Fruit fly (Drosophila melanogaster) whole organism, embryonic: ENCODE measurements around the gene CG15330.
A peak's percentile ranks its signal among the peaks of the same experiment; 100 is the strongest.

Experiments
- Aef1 ChIP-seq: fragments of 200-800 bp; sonication (Bioruptor generic); IDR thresholded peaks from 3 replicates; pipeline ENCODE4 v1.3.6; 2022; ENCODE audit warnings: missing biosample characterization, missing genetic modification characterization
- Awh ChIP-seq: fragments of 200-800 bp; sonication (Bioruptor generic); IDR thresholded peaks from 2 replicates; pipeline ENCODE4, ENCODE4 v1.3.6; 2022; ENCODE audit warnings: missing biosample characterization, missing genetic modification characterization
- B-H2 ChIP-seq: fragments of 200-800 bp; sonication (Bioruptor generic); optimal IDR thresholded peaks from 2 replicates; lab custom pipeline; 2018; ENCODE audit warnings: missing biosample characterization, mild to moderate bottlenecking, missing genetic modification characterization
- CG10209 ChIP-seq: fragments of 200-800 bp; sonication (Bioruptor generic); optimal IDR thresholded peaks from 3 replicates; lab custom pipeline; 2017; ENCODE audit warnings: missing biosample characterization, mild to moderate bottlenecking, missing genetic modification characterization, missing genetic modification reagents
- CG10366 ChIP-seq: fragments of 200-800 bp; sonication (Bioruptor generic); IDR thresholded peaks from 2 replicates; pipeline ENCODE4 v1.3.6; 2022; ENCODE audit warnings: missing biosample characterization, missing genetic modification characterization
- CG10959 ChIP-seq: fragments of 200-800 bp; sonication (Bioruptor generic); IDR thresholded peaks from 2 replicates; pipeline ENCODE4 v1.3.6; 2022; ENCODE audit warnings: missing biosample characterization, missing genetic modification characterization
- CG11085 ChIP-seq: fragments of 200-800 bp; sonication (Bioruptor generic); IDR thresholded peaks from 2 replicates; pipeline ENCODE4 v1.3.6; 2022; ENCODE audit warnings: missing biosample characterization, missing genetic modification characterization
- CG11247 ChIP-seq: fragments of 200-800 bp; sonication (Bioruptor generic); IDR thresholded peaks from 2 replicates; pipeline ENCODE4 v1.3.6; 2022; ENCODE audit warnings: missing biosample characterization, missing genetic modification characterization
- CG11560 ChIP-seq: fragments of 200-800 bp; sonication (Bioruptor generic); IDR thresholded peaks from 3 replicates; pipeline ENCODE4 v1.3.6; 2022; ENCODE audit warnings: missing biosample characterization, missing genetic modification characterization
- CG12155 ChIP-seq: fragments of 200-800 bp; sonication (Bioruptor generic); optimal IDR thresholded peaks from 3 replicates; lab custom pipeline; 2016; ENCODE audit warnings: missing biosample characterization, missing genetic modification characterization
- CG12219 ChIP-seq: fragments of 200-800 bp; sonication (Bioruptor generic); optimal IDR thresholded peaks from 3 replicates; lab custom pipeline; 2018; ENCODE audit warnings: missing biosample characterization, mild to moderate bottlenecking, missing genetic modification characterization
- CG1529 ChIP-seq: fragments of 200-800 bp; sonication (Bioruptor generic); optimal IDR thresholded peaks from 3 replicates; lab custom pipeline; 2018; ENCODE audit warnings: missing biosample characterization, missing genetic modification characterization
- CG15514 ChIP-seq: fragments of 200-800 bp; sonication (Bioruptor generic); optimal IDR thresholded peaks from 3 replicates; lab custom pipeline; 2017; ENCODE audit warnings: missing biosample characterization, missing genetic modification characterization, mild to moderate bottlenecking, moderate library complexity, missing genetic modification reagents
- CG1647 ChIP-seq: fragments of 200-800 bp; sonication (Bioruptor generic); optimal IDR thresholded peaks from 3 replicates; lab custom pipeline; 2016; ENCODE audit warnings: missing biosample characterization, missing genetic modification characterization
- CG16863 ChIP-seq: fragments of 200-800 bp; sonication (Bioruptor generic); optimal IDR thresholded peaks from 3 replicates; lab custom pipeline; 2016; ENCODE audit warnings: missing biosample characterization, missing genetic modification characterization
- CG18011 ChIP-seq: fragments of 200-800 bp; sonication (Bioruptor generic); optimal IDR thresholded peaks from 2 replicates; lab custom pipeline; 2017; ENCODE audit warnings: missing biosample characterization, missing genetic modification characterization, mild to moderate bottlenecking, moderate library complexity, missing genotype
- CG18262 ChIP-seq: fragments of 200-800 bp; optimal IDR thresholded peaks from 3 replicates; lab custom pipeline; 2019; ENCODE audit warnings: missing biosample characterization, mild to moderate bottlenecking, missing genetic modification characterization, moderate library complexity
- CG42726 ChIP-seq: fragments of 200-800 bp; sonication (Bioruptor generic); IDR thresholded peaks from 2 replicates; pipeline ENCODE4 v1.3.6; 2022; ENCODE audit warnings: missing biosample characterization, missing genetic modification characterization; ENCODE audit not compliant: partially characterized antibody
- CG4854 ChIP-seq: fragments of 200-800 bp; sonication (Bioruptor generic); optimal IDR thresholded peaks from 2 replicates; lab custom pipeline; 2016; ENCODE audit warnings: missing biosample characterization, missing genetic modification characterization, inconsistent platforms
- Dip2 ChIP-seq: fragments of 200-800 bp; sonication (Bioruptor generic); IDR thresholded peaks from 2 replicates; pipeline ENCODE4 v1.3.6; 2022; ENCODE audit warnings: missing biosample characterization, missing genetic modification characterization
- Elba2 ChIP-seq: fragments of 200-800 bp; sonication (Bioruptor generic); optimal IDR thresholded peaks from 3 replicates; lab custom pipeline; 2016; ENCODE audit warnings: missing biosample characterization, missing genetic modification characterization
- Ets97D ChIP-seq: fragments of 200-800 bp; sonication (Bioruptor generic); optimal IDR thresholded peaks from 3 replicates; lab custom pipeline; 2016; ENCODE audit warnings: missing biosample characterization, missing genetic modification characterization
- Gug ChIP-seq: fragments of 200-800 bp; sonication (Bioruptor generic); IDR thresholded peaks from 4 replicates; pipeline ENCODE4 v1.3.6; 2022; ENCODE audit warnings: missing biosample characterization, missing genetic modification characterization
- Hr3 ChIP-seq: fragments of 200-800 bp; sonication (Bioruptor generic); optimal IDR thresholded peaks from 3 replicates; lab custom pipeline; 2016; ENCODE audit warnings: missing biosample characterization, missing genetic modification characterization
- Ravus ChIP-seq: fragments of 200-800 bp; sonication (Bioruptor generic); IDR thresholded peaks from 2 replicates; pipeline ENCODE4 v1.3.6; 2022; ENCODE audit warnings: missing biosample characterization, missing genetic modification characterization
- Stat92E ChIP-seq, 3 experiments: fragments of >200 bp in 2 of 3; fragments of 200-800 bp in 1 of 3; sonication (Bioruptor generic) in 1 of 3; optimal IDR thresholded peaks; 2 replicates each; lab custom pipeline; 2017 to 2019; ENCODE audit warnings: missing biosample characterization in 3 of 3, missing genetic modification characterization in 3 of 3, mild to moderate bottlenecking in 1 of 3, moderate library complexity in 1 of 3
- YL-1 ChIP-seq: fragments of 200-800 bp; sonication (Bioruptor generic); optimal IDR thresholded peaks from 3 replicates; lab custom pipeline; 2017; ENCODE audit warnings: missing biosample characterization, mild to moderate bottlenecking, missing genetic modification characterization
- bbx ChIP-seq: fragments of 200-800 bp; sonication (Bioruptor generic); IDR thresholded peaks from 2 replicates; pipeline ENCODE4 v1.3.6; 2022; ENCODE audit warnings: missing biosample characterization, missing genetic modification characterization; ENCODE audit not compliant: partially characterized antibody
- bowl ChIP-seq: fragments of 200-800 bp; sonication (Bioruptor generic); IDR thresholded peaks from 2 replicates; pipeline ENCODE4 v1.3.6; 2022; ENCODE audit warnings: missing biosample characterization, missing genetic modification characterization
- dan ChIP-seq: fragments of 200-800 bp; sonication (Bioruptor generic); IDR thresholded peaks from 2 replicates; pipeline ENCODE4 v1.3.6; 2022; ENCODE audit warnings: missing biosample characterization, missing genetic modification characterization
- dimm ChIP-seq: fragments of 200-800 bp; sonication (Bioruptor generic); IDR thresholded peaks from 2 replicates; pipeline ENCODE4 v1.3.6; 2022; ENCODE audit warnings: missing biosample characterization, missing genetic modification characterization
- esg ChIP-seq: fragments of 200-800 bp; sonication (Bioruptor generic); conservative IDR thresholded peaks from 2 replicates; pipeline ENCODE4 v1.3.6; 2022; ENCODE audit warnings: missing biosample characterization, missing genetic modification characterization
- fd102C ChIP-seq: fragments of 200-800 bp; sonication (Bioruptor generic); optimal IDR thresholded peaks from 2 replicates; lab custom pipeline; 2018; ENCODE audit warnings: missing biosample characterization, mild to moderate bottlenecking, missing genetic modification characterization, moderate library complexity
- fru ChIP-seq: fragments of >200 bp; optimal IDR thresholded peaks from 2 replicates; lab custom pipeline; 2017
- ftz-f1 ChIP-seq: fragments of 200-800 bp; sonication (Bioruptor generic); optimal IDR thresholded peaks from 2 replicates; lab custom pipeline; 2016; ENCODE audit warnings: missing biosample characterization, missing genetic modification characterization
- fu2 ChIP-seq: fragments of 200-800 bp; sonication (Bioruptor generic); optimal IDR thresholded peaks from 2 replicates; lab custom pipeline; 2016; ENCODE audit warnings: missing biosample characterization, missing genetic modification characterization
- her ChIP-seq: fragments of 200-800 bp; sonication (Bioruptor generic); optimal IDR thresholded peaks from 2 replicates; lab custom pipeline; 2016; ENCODE audit warnings: missing biosample characterization, missing genetic modification characterization
- kah ChIP-seq: fragments of 200-800 bp; sonication (Bioruptor generic); optimal IDR thresholded peaks from 2 replicates; lab custom pipeline; 2018; ENCODE audit warnings: missing biosample characterization, mild to moderate bottlenecking, missing genetic modification characterization
- luna ChIP-seq: fragments of 200-800 bp; sonication (Bioruptor generic); optimal IDR thresholded peaks from 2 replicates; lab custom pipeline; 2016; ENCODE audit warnings: missing biosample characterization, missing genetic modification characterization
- schlank ChIP-seq: fragments of 200-800 bp; sonication (Bioruptor generic); optimal IDR thresholded peaks from 2 replicates; lab custom pipeline; 2018; ENCODE audit warnings: missing biosample characterization, mild to moderate bottlenecking, missing genetic modification characterization
- sens-2 ChIP-seq: fragments of 200-800 bp; sonication (Bioruptor generic); IDR thresholded peaks from 2 replicates; pipeline ENCODE4 v1.3.6; 2022; ENCODE audit warnings: missing biosample characterization, missing genetic modification characterization
- sisA ChIP-seq: fragments of 200-800 bp; sonication (Bioruptor generic); IDR thresholded peaks from 2 replicates; pipeline ENCODE4 v1.3.6; 2022; ENCODE audit warnings: missing biosample characterization, missing genetic modification characterization
- sr ChIP-seq: fragments of 200-800 bp; sonication (Bioruptor generic); IDR thresholded peaks from 3 replicates; pipeline ENCODE4 v1.3.6; 2022; ENCODE audit warnings: missing biosample characterization, missing genetic modification characterization
- ssp ChIP-seq: fragments of 200-800 bp; sonication (Bioruptor generic); IDR thresholded peaks from 2 replicates; pipeline ENCODE4 v1.3.6; 2022; ENCODE audit warnings: missing biosample characterization, missing genetic modification characterization
- tll ChIP-seq, 2 experiments: fragments of 200-800 bp in 1 of 2; fragments of >200 bp in 1 of 2; sonication (Bioruptor generic) in 1 of 2; optimal IDR thresholded peaks; 2 replicates each; lab custom pipeline; 2017 to 2019; ENCODE audit warnings: missing biosample characterization in 2 of 2, missing genetic modification characterization in 2 of 2, mild to moderate bottlenecking in 1 of 2, moderate library complexity in 1 of 2
- toy ChIP-seq: fragments of 200-800 bp; sonication (Bioruptor generic); IDR thresholded peaks from 2 replicates; pipeline ENCODE4 v1.3.6; 2022; ENCODE audit warnings: missing biosample characterization, missing genetic modification characterization
- usp ChIP-seq: fragments of >200 bp; optimal IDR thresholded peaks from 2 replicates; lab custom pipeline; 2017; ENCODE audit warnings: missing biosample characterization, missing genetic modification characterization
- yki ChIP-seq: fragments of >200 bp; optimal IDR thresholded peaks from 3 replicates; lab custom pipeline; 2018
- zen2 ChIP-seq: fragments of 200-800 bp; sonication (Bioruptor generic); IDR thresholded peaks from 3 replicates; pipeline ENCODE4 v1.3.6; 2022; ENCODE audit warnings: missing biosample characterization, missing genetic modification characterization; ENCODE audit not compliant: partially characterized antibody
- zfh2 ChIP-seq: fragments of 200-800 bp; sonication (Bioruptor generic); optimal IDR thresholded peaks from 2 replicates; lab custom pipeline; 2016; ENCODE audit warnings: missing biosample characterization, missing genetic modification characterization

The CG15330 gene

DNA sequence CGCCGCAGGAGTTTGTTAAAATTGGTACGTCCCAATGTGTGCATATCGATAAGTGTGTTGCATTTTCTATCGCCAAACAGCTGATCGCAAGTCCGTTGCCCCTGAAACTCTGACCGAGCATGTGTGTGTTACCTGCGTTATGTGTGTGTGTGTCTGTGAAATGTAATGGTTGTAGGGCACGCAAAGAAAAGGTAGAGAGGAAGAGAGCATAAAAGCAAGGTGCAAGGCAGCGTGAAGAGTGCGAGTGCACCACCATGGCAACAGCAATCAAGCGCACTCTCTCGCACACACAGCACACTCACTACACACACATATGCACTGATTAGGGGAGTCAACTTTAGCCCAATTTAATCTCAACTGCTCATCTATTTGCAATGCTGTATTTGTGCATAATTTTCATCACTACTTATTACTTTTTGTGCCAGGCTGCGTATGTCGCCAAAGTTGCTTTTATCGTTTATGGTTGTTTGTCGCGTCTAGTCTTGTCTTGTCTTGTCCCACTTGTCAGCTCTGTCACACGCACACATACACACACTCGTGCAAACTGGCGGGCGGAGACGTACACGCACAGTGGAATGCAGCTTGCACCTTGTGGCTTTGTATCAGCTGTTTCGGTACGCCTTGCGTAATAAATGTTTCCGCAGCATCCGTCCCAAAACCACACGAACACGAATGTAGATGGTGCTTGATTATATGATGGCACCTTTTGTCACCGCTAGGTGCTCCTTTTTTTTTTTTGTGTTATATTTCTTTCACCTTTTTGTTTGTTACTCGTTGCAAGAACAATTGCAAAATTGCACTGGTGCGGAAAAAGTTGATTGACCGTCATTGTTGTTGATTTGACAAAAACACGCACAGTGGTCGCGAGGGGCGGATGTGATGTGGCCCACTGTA is 18.0 kb upstream of the CG15330 start (continued):
- TF ChIP-seq bowl (GFP tag; lab: Robert Waterston, UW) (peak; percentile 31; the same call in 1 of the 2 replicates), CG1529 (GFP tag; lab: Kevin White, UChicago) (peak; percentile 85), zen2 (GFP tag; lab: Robert Waterston, UW) (no peak), Ravus (GFP tag; lab: Robert Waterston, UW) (no peak), fd102C (GFP tag; lab: Kevin White, UChicago) (peak; percentile 24), CG10959 (0 out of 2 replicates have a peak, but pooled peaks have one; percentile 32), Ets97D (GFP tag; lab: Kevin White, UChicago) (peak; percentile 50), her (peak; percentile 53), CG10366 (peak; percentile 65; the same call in 1 of the 2 replicates), Gug (peak; percentile 82), CG12155 (GFP tag; lab: Kevin White, UChicago) (peak; percentile 58), Stat92E (GFP tag; optimal IDR thresholded peaks at IDR 0.05; lab: Kevin White, UChicago) (peak in 1 of 3 experiments; percentile 4), CG1647 (GFP tag; lab: Kevin White, UChicago) (peak; percentile 16), CG16863 (GFP tag; lab: Kevin White, UChicago) (peak; percentile 89), Aef1 (peak; percentile 47; the same call in 1 of the 3 replicates), Elba2 (GFP tag; lab: Kevin White, UChicago) (no peak), CG15514 (GFP tag; lab: Kevin White, UChicago) (peak; percentile 7), ftz-f1 (GFP tag; lab: Kevin White, UChicago) (no peak), dimm (GFP tag; lab: Robert Waterston, UW) (peak; percentile 21; the same call in 1 of the 2 replicates), CG18262 (tag; lab: Kevin White, UChicago) (peak; percentile 92), CG42726 (GFP tag; lab: Robert Waterston, UW) (no peak), sisA (GFP tag; lab: Robert Waterston, UW) (peak; percentile 77), usp (GFP tag; lab: Kevin White, UChicago) (no peak), Hr3 (GFP tag; lab: Kevin White, UChicago) (peak; percentile 80), ssp (GFP tag; lab: Robert Waterston, UW) (peak; percentile 61), B-H2 (GFP tag; lab: Kevin White, UChicago) (no peak), CG12219 (GFP tag; lab: Kevin White, UChicago) (peak; percentile 67), CG18011 (GFP tag; lab: Kevin White, UChicago) (peak; percentile 16), tll (GFP tag; optimal IDR thresholded peaks at IDR 0.05; lab: Kevin White, UChicago) (peak; percentile 63 to 74), sr (GFP tag; lab: Robert Waterston, UW) (no peak), YL-1 (peak; percentile 37), esg (GFP tag; lab: Robert Waterston, UW) (peak; percentile 76), schlank (tag; lab: Kevin White, UChicago) (no peak), CG10209 (GFP tag; lab: Kevin White, UChicago) (peak; percentile 82), zfh2 (GFP tag; lab: Kevin White, UChicago) (peak; percentile 2), Dip2 (no peak), sens-2 (peak; percentile 56), CG11085 (GFP tag; lab: Robert Waterston, UW) (no peak), dan (GFP tag; lab: Robert Waterston, UW) (peak; percentile 61), CG11247 (GFP tag; lab: Robert Waterston, UW) (no peak), kah (GFP tag; lab: Kevin White, UChicago) (peak; percentile 65), luna (GFP tag; lab: Kevin White, UChicago) (no peak), CG4854 (GFP tag; lab: Kevin White, UChicago) (peak; percentile 49), yki (no peak), toy (GFP tag; lab: Robert Waterston, UW) (no peak), bbx (GFP tag; lab: Robert Waterston, UW) (no peak), fru (lab: Kevin White, UChicago) (no peak), Awh (GFP tag; lab: Robert Waterston, UW) (peak; percentile 70; the same call in 1 of the 2 replicates), fu2 (GFP tag; lab: Kevin White, UChicago) (peak; percentile 40), CG11560 (peak; percentile 42; the same call in 2 of the 3 replicates)
